Worm (Caenorhabditis elegans) whole organism, mixed stage, embryonic: Measurements from ENCODE around the gene ceh-83.
"Not testable (repeated sequence)": the region's sequence is repeated elsewhere in the genome, so short reads cannot be mapped to it uniquely, and the experiment has no call there.

Experiments used
- bed-3 ChIP-seq: fragments of 200-800 bp; sonication (Bioruptor generic); optimal IDR thresholded peaks from 3 replicates; lab custom pipeline; 2018; ENCODE audit warnings: mild to moderate bottlenecking, missing genetic modification characterization, moderate library complexity, missing compliant biosample characterization
- ceh-39 ChIP-seq: fragments of 150-350 bp; optimal IDR thresholded peaks from 2 replicates; lab custom pipeline; 2014; ENCODE audit warnings: missing biosample characterization, missing genetic modification characterization
- ceh-43 ChIP-seq: fragments of 200-800 bp; sonication (Bioruptor generic); optimal IDR thresholded peaks from 2 replicates; lab custom pipeline; 2018; ENCODE audit warnings: mild to moderate bottlenecking, missing genetic modification characterization, moderate library complexity, missing compliant biosample characterization
- ces-1 ChIP-seq: fragments of 150-350 bp; optimal IDR thresholded peaks from 2 replicates; lab custom pipeline; 2014; ENCODE audit warnings: missing biosample characterization, missing genetic modification reagents, missing genetic modification characterization
- cnd-1 ChIP-seq: fragments of 200-800 bp; sonication (Bioruptor generic); optimal IDR thresholded peaks from 2 replicates; lab custom pipeline; 2018; ENCODE audit warnings: mild to moderate bottlenecking, missing genetic modification characterization, missing compliant biosample characterization
- drap-1 ChIP-seq: fragments of 200-800 bp; sonication (Bioruptor generic); optimal IDR thresholded peaks from 3 replicates; lab custom pipeline; 2018; ENCODE audit warnings: mild to moderate bottlenecking, missing genetic modification characterization, missing compliant biosample characterization
- elt-3 ChIP-seq: fragments of 150-350 bp; optimal IDR thresholded peaks from 2 replicates; lab custom pipeline; 2014; ENCODE audit warnings: missing biosample characterization, missing genetic modification characterization
- flh-1 ChIP-seq: fragments of 200-800 bp; sonication (Bioruptor generic); optimal IDR thresholded peaks from 2 replicates; lab custom pipeline; 2018; ENCODE audit warnings: mild to moderate bottlenecking, missing genetic modification characterization, moderate library complexity, missing compliant biosample characterization
- ham-2 ChIP-seq: fragments of 200-800 bp; sonication (Bioruptor generic); optimal IDR thresholded peaks from 2 replicates; lab custom pipeline; 2018; ENCODE audit warnings: mild to moderate bottlenecking, missing genetic modification characterization, missing compliant biosample characterization
- hlh-1 ChIP-seq: fragments of 150-350 bp; optimal IDR thresholded peaks from 2 replicates; lab custom pipeline; 2014; ENCODE audit warnings: missing biosample characterization, missing genetic modification reagents, missing genetic modification characterization
- lin-13 ChIP-seq: fragments of 150-350 bp; optimal IDR thresholded peaks from 2 replicates; lab custom pipeline; 2014; ENCODE audit warnings: missing biosample characterization, missing genetic modification characterization
- lin-32 ChIP-seq: fragments of 200-800 bp; sonication (Bioruptor generic); optimal IDR thresholded peaks from 2 replicates; lab custom pipeline; 2018; ENCODE audit warnings: mild to moderate bottlenecking, missing genetic modification characterization, missing compliant biosample characterization
- lsy-2 ChIP-seq: fragments of 150-350 bp; optimal IDR thresholded peaks from 2 replicates; lab custom pipeline; 2014; ENCODE audit warnings: missing biosample characterization, missing genetic modification characterization
- mab-5 ChIP-seq: fragments of 150-350 bp; optimal IDR thresholded peaks from 2 replicates; lab custom pipeline; 2014; ENCODE audit warnings: missing biosample characterization, missing genetic modification characterization
- mep-1 ChIP-seq: fragments of 150-350 bp; optimal IDR thresholded peaks from 2 replicates; lab custom pipeline; 2017; ENCODE audit warnings: missing biosample characterization, missing genetic modification reagents, missing genetic modification characterization, inconsistent platforms
- mls-2 ChIP-seq: sonication (generic microtip); optimal IDR thresholded peaks from 2 replicates; lab custom pipeline; 2016; ENCODE audit warnings: mild to moderate bottlenecking, missing genetic modification characterization, moderate library complexity, missing compliant biosample characterization
- nhr-12 ChIP-seq: fragments of 150-350 bp; optimal IDR thresholded peaks from 2 replicates; lab custom pipeline; 2014; ENCODE audit warnings: missing biosample characterization, missing genetic modification characterization
- nhr-237 ChIP-seq: fragments of 150-350 bp; optimal IDR thresholded peaks from 2 replicates; lab custom pipeline; 2014; ENCODE audit warnings: missing biosample characterization, missing genetic modification characterization
- nhr-28 ChIP-seq: fragments of 150-350 bp; optimal IDR thresholded peaks from 2 replicates; lab custom pipeline; 2014; ENCODE audit warnings: missing biosample characterization, missing genetic modification characterization
- pha-4 ChIP-seq: fragments of 150-350 bp; optimal IDR thresholded peaks from 2 replicates; lab custom pipeline; 2018; ENCODE audit warnings: missing biosample characterization, missing genetic modification reagents, missing genetic modification characterization
- sem-2 ChIP-seq: fragments of 200-800 bp; sonication (Bioruptor generic); optimal IDR thresholded peaks from 2 replicates; lab custom pipeline; 2018; ENCODE audit warnings: mild to moderate bottlenecking, missing genetic modification characterization, missing compliant biosample characterization
- snpc-4 ChIP-seq: fragments of 150-350 bp; optimal IDR thresholded peaks from 2 replicates; lab custom pipeline; 2014; ENCODE audit warnings: missing biosample characterization, missing genetic modification characterization
- sptf-1 ChIP-seq: sonication (generic microtip); optimal IDR thresholded peaks from 2 replicates; lab custom pipeline; 2017; ENCODE audit warnings: mild to moderate bottlenecking, missing genetic modification characterization, moderate library complexity, missing compliant biosample characterization
- tbx-8 ChIP-seq: fragments of 200-800 bp; sonication (Bioruptor generic); optimal IDR thresholded peaks from 2 replicates; lab custom pipeline; 2018; ENCODE audit warnings: mild to moderate bottlenecking, missing genetic modification characterization, moderate library complexity, missing compliant biosample characterization
- unc-120 ChIP-seq: sonication (generic microtip); optimal IDR thresholded peaks from 2 replicates; lab custom pipeline; 2017; ENCODE audit warnings: missing genetic modification characterization, missing compliant biosample characterization; ENCODE audit not compliant: poor library complexity, severe bottlenecking
- unc-39 ChIP-seq: fragments of 150-350 bp; optimal IDR thresholded peaks from 2 replicates; lab custom pipeline; 2014; ENCODE audit warnings: missing biosample characterization, missing genetic modification characterization
- unc-62 ChIP-seq: fragments of 150-350 bp; optimal IDR thresholded peaks from 2 replicates; lab custom pipeline; 2014; ENCODE audit warnings: missing biosample characterization, missing genetic modification reagents, missing genetic modification characterization
- zip-8 ChIP-seq: fragments of 150-350 bp; optimal IDR thresholded peaks from 2 replicates; lab custom pipeline; 2014; ENCODE audit warnings: missing biosample characterization, missing genetic modification characterization
- ztf-11 ChIP-seq: fragments of 150-350 bp; optimal IDR thresholded peaks from 2 replicates; lab custom pipeline; 2014; ENCODE audit warnings: missing biosample characterization, missing genetic modification characterization

The ceh-83 gene

DNA sequence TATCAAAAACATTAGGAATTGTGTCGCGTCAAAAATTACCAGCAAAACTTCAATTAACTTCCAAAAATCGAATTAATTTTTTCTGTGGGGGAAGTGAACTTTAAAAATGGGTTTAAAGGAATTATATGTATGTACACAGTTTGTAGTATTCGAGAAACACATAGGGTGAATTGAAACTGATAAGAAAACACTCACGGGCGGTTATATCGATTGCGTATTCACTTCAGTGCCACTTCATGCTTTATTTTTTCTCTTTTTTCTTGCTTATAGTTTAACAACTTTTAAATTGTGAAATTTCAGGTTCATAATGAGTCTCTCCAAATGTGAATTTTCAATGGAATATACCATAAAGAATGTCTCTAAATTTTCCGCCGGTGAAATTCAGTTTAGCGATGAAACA is 35.0 kb upstream of the ceh-83 start, which contains the start of gene math-26:
TSS of gene math-26 (plus strand) at position 301 of the 400 bp plus-strand sequence.
- TF ChIP-seq lin-32 (GFP tag; lab: Kevin White, UChicago); mls-2 (tag; lab: Kevin White, UChicago); hlh-1 (tag; lab: Kevin White, UChicago): not testable (repeated sequence)

DNA sequence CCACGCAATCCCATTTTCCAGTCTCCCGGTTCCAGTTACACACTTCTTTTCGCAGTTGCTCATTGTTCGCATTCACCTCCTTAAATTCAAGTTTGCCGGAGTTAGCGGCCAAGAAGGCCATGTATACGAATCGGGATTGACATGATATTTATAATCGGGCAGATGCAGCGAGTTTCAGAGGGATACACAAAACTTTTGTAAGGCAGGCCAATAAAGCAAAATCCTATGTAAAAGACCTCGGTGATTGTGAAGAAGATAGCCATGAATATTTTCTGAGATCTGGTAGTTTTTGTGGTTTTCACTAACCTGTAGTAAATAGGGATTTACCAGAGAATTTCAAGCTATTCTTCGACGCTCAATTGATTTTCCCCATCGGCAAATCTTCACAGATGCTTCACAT is 30.4 kb upstream of the ceh-83 start:
- no peak for TF ChIP-seq zip-8
- TF ChIP-seq nhr-28: no peak
- TF ChIP-seq unc-62 (GFP tag; lab: Kevin White, UChicago): no peak
- no peak for TF ChIP-seq nhr-12
- TF ChIP-seq nhr-237 (tag; lab: Kevin White, UChicago): no peak
- TF ChIP-seq ces-1 (GFP tag; lab: Kevin White, UChicago): no peak
- TF ChIP-seq lin-13 (tag; lab: Kevin White, UChicago): no peak
- TF ChIP-seq ztf-11 (tag; lab: Kevin White, UChicago): no peak
- no peak for TF ChIP-seq bed-3 (GFP tag; lab: Kevin White, UChicago)
- TF ChIP-seq cnd-1 (tag; lab: Kevin White, UChicago): no peak
- TF ChIP-seq mab-5: no peak
- TF ChIP-seq mls-2 (tag; lab: Kevin White, UChicago): no peak
- TF ChIP-seq ham-2 (GFP tag; lab: Kevin White, UChicago): no peak
- TF ChIP-seq unc-120 (tag; lab: Kevin White, UChicago): no peak
- no peak for TF ChIP-seq lin-32 (GFP tag; lab: Kevin White, UChicago)
- no peak for TF ChIP-seq mep-1 (tag; lab: Kevin White, UChicago)
- TF ChIP-seq drap-1 (GFP tag; lab: Kevin White, UChicago): no peak
- TF ChIP-seq ceh-39 (tag; lab: Kevin White, UChicago): no peak

ce11 chrII:1763072-1763471 is 26.7 kb upstream of the ceh-83 start, which contains the start of gene math-28:
Gene math-28 (plus strand): TSS chrII:1763372.
- TF ChIP-seq sem-2 (no peak), mab-5 (no peak), lsy-2 (tag; lab: Kevin White, UChicago) (no peak), tbx-8 (GFP tag; lab: Kevin White, UChicago) (no peak), sptf-1 (tag; lab: Kevin White, UChicago) (no peak)

ce11 chrII:1761564-1761963 is 25.2 kb upstream of the ceh-83 start, which contains the start of gene F36H5.4:
Gene F36H5.4 (plus strand): TSS chrII:1761864.
- no peak for TF ChIP-seq tbx-8 (GFP tag; lab: Kevin White, UChicago)
- TF ChIP-seq ces-1 (GFP tag; lab: Kevin White, UChicago): no peak
- TF ChIP-seq ceh-43 (GFP tag; lab: Kevin White, UChicago): no peak
- no peak for TF ChIP-seq mab-5
- TF ChIP-seq sem-2: no peak
- TF ChIP-seq lin-32 (GFP tag; lab: Kevin White, UChicago): no peak
- no peak for TF ChIP-seq unc-39
- no peak for TF ChIP-seq pha-4
- no peak for TF ChIP-seq flh-1 (GFP tag; lab: Kevin White, UChicago)
- TF ChIP-seq snpc-4 (tag; lab: Kevin White, UChicago): no peak
- no peak for TF ChIP-seq ham-2 (GFP tag; lab: Kevin White, UChicago)
- TF ChIP-seq elt-3: no peak
- TF ChIP-seq hlh-1 (tag; lab: Kevin White, UChicago): no peak
- no peak for TF ChIP-seq unc-120 (tag; lab: Kevin White, UChicago)

DNA sequence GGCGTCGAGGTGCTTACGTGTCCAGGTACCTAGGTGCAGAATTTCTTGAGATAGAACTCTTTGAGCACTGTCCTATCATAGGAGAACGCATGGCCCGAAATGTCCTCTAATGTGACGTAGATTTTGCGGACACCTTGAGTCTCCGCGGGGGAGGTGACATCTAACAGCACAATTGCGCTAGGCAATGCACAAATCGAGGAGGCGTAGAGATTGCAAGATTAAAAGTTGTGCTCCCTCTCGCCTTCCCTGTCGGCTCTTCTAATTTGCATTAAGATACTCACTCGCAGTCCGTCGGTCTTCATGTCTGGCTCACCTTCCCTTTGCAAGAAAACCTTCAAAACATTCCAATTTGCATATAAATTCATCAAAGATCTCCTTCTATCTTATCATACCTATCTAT is 23.3 kb upstream of the ceh-83 start, which contains the start of gene F36H5.18:
TSS of gene F36H5.18 (plus strand) at position 301 of the 400 bp plus-strand sequence.
- no peak for TF ChIP-seq hlh-1 (tag; lab: Kevin White, UChicago)

ce11 chrII:1757033-1757432 is 20.7 kb upstream of the ceh-83 start, which contains the start of gene F36H5.10:
Gene F36H5.10 (plus strand): TSS chrII:1757333.
- TF ChIP-seq lin-13 (tag; lab: Kevin White, UChicago) (no peak), zip-8 (peak; percentile 19), hlh-1 (tag; lab: Kevin White, UChicago) (no peak)
